Fruit fly (Drosophila melanogaster): Measurements from ENCODE around the gene Cdk5alpha.

DNA sequence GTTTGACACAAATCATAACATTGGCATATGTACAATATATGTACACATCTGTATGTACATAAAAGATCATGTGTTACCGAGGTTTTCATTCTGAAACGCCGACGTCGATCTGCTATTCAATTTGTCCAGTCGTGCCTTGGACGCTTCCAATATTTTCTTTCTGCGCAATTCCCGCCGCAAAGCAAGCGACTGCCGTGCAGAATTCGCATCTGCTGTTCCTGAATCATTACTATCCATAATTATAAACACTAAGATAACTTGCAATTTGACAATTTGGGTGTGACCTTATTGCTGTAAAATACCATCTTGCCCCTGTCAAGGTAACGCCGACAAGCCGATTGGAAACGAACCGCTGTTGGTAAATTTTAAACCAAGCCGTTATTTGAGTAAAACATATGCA is 1.1 kb upstream of the Cdk5alpha start:
- no peak for TF ChIP-seq CG34367 (tag; optimal IDR thresholded peaks at IDR 0.05)
- no peak for TF ChIP-seq CG13204 (GFP tag; optimal IDR thresholded peaks at IDR 0.05)
- TF ChIP-seq Snoo (tag; optimal IDR thresholded peaks at IDR 0.05), result no peak
- no peak for TF ChIP-seq CG8159 (tag; optimal IDR thresholded peaks at IDR 0.05)
- no peak for TF ChIP-seq EcR (GFP tag; optimal IDR thresholded peaks at IDR 0.05)
- TF ChIP-seq D1 (tag; optimal IDR thresholded peaks at IDR 0.05), result no peak
- TF ChIP-seq gl (tag; optimal IDR thresholded peaks at IDR 0.05), result no peak
